Fruit fly (Drosophila melanogaster): ENCODE measurements around the gene TfIIEbeta.

Gene TfIIEbeta

dm6 chr3L:4286784-4287183, at the start of gene TfIIEbeta (continued):
- TF ChIP-seq Mes4 (GFP tag; optimal IDR thresholded peaks at IDR 0.05), result no peak
- no peak for TF ChIP-seq hkb (optimal IDR thresholded peaks at IDR 0.05)
- peak; percentile 39; the same call in 1 of the 2 replicates for TF ChIP-seq hkb (GFP tag; IDR thresholded peaks at IDR 0.05)
- TF ChIP-seq schlank (tag; optimal IDR thresholded peaks at IDR 0.05), result no peak
- no peak for TF ChIP-seq gfzf (GFP tag; optimal IDR thresholded peaks at IDR 0.05)
- TF ChIP-seq CG8478 (optimal IDR thresholded peaks at IDR 0.05), result no peak
- no peak for TF ChIP-seq chn (GFP tag; optimal IDR thresholded peaks at IDR 0.05)
- TF ChIP-seq CG3281 (GFP tag; optimal IDR thresholded peaks at IDR 0.05), result peak; percentile 51
- no peak; the same call in 1 of the 2 replicates for TF ChIP-seq CG31441 (GFP tag; IDR thresholded peaks at IDR 0.05)
- no peak for TF ChIP-seq TFAM (GFP tag; optimal IDR thresholded peaks at IDR 0.05)
- TF ChIP-seq H2.0 (GFP tag; IDR thresholded peaks at IDR 0.05), result no peak
- no peak for TF ChIP-seq vfl (GFP tag; optimal IDR thresholded peaks at IDR 0.05)
- peak; percentile 44 for TF ChIP-seq CG10979 (tag; optimal IDR thresholded peaks at IDR 0.05)
- no peak for TF ChIP-seq CG12155 (GFP tag; optimal IDR thresholded peaks at IDR 0.05)
- peak; percentile 1 for TF ChIP-seq BEAF-32 (GFP tag; optimal IDR thresholded peaks at IDR 0.05)
- TF ChIP-seq cas (GFP tag; IDR thresholded peaks at IDR 0.05), result no peak
- no peak for TF ChIP-seq da (GFP tag; optimal IDR thresholded peaks at IDR 0.05)
- no peak for TF ChIP-seq onecut (GFP tag; IDR thresholded peaks at IDR 0.05)

- TF ChIP-seq CG4328 (GFP tag; optimal IDR thresholded peaks at IDR 0.05) (no peak), Max (GFP tag; optimal IDR thresholded peaks at IDR 0.05) (no peak), CG10267 (tag; optimal IDR thresholded peaks at IDR 0.05) (no peak), Ets65A (GFP tag) (peak; percentile 58), CG15073 (GFP tag; optimal IDR thresholded peaks at IDR 0.05) (no peak), aop (GFP tag; IDR thresholded peaks at IDR 0.05) (0 out of 2 replicates have a peak, but pooled peaks have one; percentile 3), Doc3 (GFP tag; IDR thresholded peaks at IDR 0.05; ENCODE audit: partially characterized antibody) (no peak), Elba2 (GFP tag; optimal IDR thresholded peaks at IDR 0.05) (no peak), CG4404 (GFP tag; IDR thresholded peaks at IDR 0.05) (peak; percentile 12; the same call in 1 of the 2 replicates), ci (GFP tag; IDR thresholded peaks at IDR 0.05) (peak; percentile 3; the same call in 1 of the 3 replicates), sens (GFP tag) (peak; percentile 59), Optix (GFP tag; IDR thresholded peaks at IDR 0.05) (no peak), sr (GFP tag; IDR thresholded peaks at IDR 0.05) (0 out of 3 replicates have a peak, but pooled peaks have one; percentile 4)
Measured at dm6 chr3L:4238195-4238594, 48.6 kb upstream of the TfIIEbeta start.

dm6 chr3L:4239442-4240322, 47.2 kb upstream of the TfIIEbeta start, which contains the start of gene Sqor:
Gene Sqor (plus strand): TSS chr3L:4240173.
- peak; percentile 90 for TF ChIP-seq pho (GFP tag; optimal IDR thresholded peaks at IDR 0.05)
- peak; percentile 4 for TF ChIP-seq CG17186 (GFP tag; optimal IDR thresholded peaks at IDR 0.05)
- TF ChIP-seq croc (GFP tag; conservative IDR thresholded peaks at IDR 0.05), result 0 out of 3 replicates have a peak, but pooled peaks have one; percentile 13
- TF ChIP-seq Doc3 (GFP tag; IDR thresholded peaks at IDR 0.05; ENCODE audit: partially characterized antibody), result no peak
- peak; percentile 90 for TF ChIP-seq BtbVII (GFP tag; optimal IDR thresholded peaks at IDR 0.05)
- peak; percentile 60 for TF ChIP-seq CG6683 (GFP tag; optimal IDR thresholded peaks at IDR 0.05)
- TF ChIP-seq bsh (GFP tag; optimal IDR thresholded peaks at IDR 0.05), result peak; percentile 66 to 93
- peak; percentile 79 for TF ChIP-seq run (tag; optimal IDR thresholded peaks at IDR 0.05)
- TF ChIP-seq cg (GFP tag; optimal IDR thresholded peaks at IDR 0.05), result peak; percentile 20
- TF ChIP-seq C15 (GFP tag; IDR thresholded peaks at IDR 0.05), result peak; percentile 77
- peak; percentile 69; the same call in 2 of the 3 replicates for TF ChIP-seq CG6175 (GFP tag; IDR thresholded peaks at IDR 0.05)
- peak; percentile 71 for TF ChIP-seq Usf (GFP tag; optimal IDR thresholded peaks at IDR 0.05)
- no peak; the same call in none of the 2 replicates for TF ChIP-seq peb (GFP tag; IDR thresholded peaks at IDR 0.05)
- no peak; the same call in 1 of the 2 replicates for TF ChIP-seq CG11085 (GFP tag; IDR thresholded peaks at IDR 0.05)
- TF ChIP-seq CG32532 (GFP tag; IDR thresholded peaks at IDR 0.05), result peak; percentile 85
- 0 out of 2 replicates have a peak, but pooled peaks have one; percentile 19 for TF ChIP-seq unc-4 (GFP tag; IDR thresholded peaks at IDR 0.05; ENCODE audit: partially characterized antibody)
- TF ChIP-seq Aef1 (GFP tag; IDR thresholded peaks at IDR 0.05), result peak; percentile 81
- peak; percentile 90 for TF ChIP-seq mam (GFP tag; optimal IDR thresholded peaks at IDR 0.05)
- peak; percentile 89 for TF ChIP-seq Fer1 (GFP tag; optimal IDR thresholded peaks at IDR 0.05)
